Worm (Caenorhabditis elegans): Measurements from ENCODE around the gene acl-5.

DNA sequence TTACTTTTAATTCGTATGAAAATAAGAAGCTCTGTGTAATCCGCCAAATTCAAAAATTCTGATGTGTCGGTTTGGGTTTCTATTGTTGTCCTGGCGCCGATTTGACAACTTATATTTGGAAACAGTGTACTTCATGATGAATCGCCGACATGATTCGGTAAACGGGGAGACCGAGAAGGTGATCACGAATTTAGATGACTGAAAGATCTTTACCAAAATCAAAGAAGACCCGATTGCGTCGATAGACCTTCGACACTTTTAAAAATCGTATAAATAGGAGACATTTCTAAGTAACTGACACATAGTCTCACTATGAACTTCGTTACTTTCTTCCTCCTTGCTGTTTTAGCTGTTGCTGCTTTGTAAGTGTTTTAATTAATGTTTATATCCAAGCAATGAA, 24.8 kb downstream of the acl-5 start, which contains the start of gene fip-5:
- TF ChIP-seq T22C8.4 (GFP tag; IDR thresholded peaks at IDR 0.05) (no peak), flt-1 (GFP tag; IDR thresholded peaks at IDR 0.05) (no peak), med-1 (GFP tag; optimal IDR thresholded peaks at IDR 0.05; ENCODE audit: insufficient read depth) (no peak), cog-1 (tag; optimal IDR thresholded peaks at IDR 0.05) (no peak), tab-1 (GFP tag; IDR thresholded peaks at IDR 0.05) (no peak), ztf-29 (GFP tag; IDR thresholded peaks at IDR 0.05) (no peak), ztf-23 (GFP tag; IDR thresholded peaks at IDR 0.05) (no peak)
